Worm (Caenorhabditis elegans) whole organism, L4 larva: ENCODE data around the gene ZK488.6.

Experiments
- F26F4.8 ChIP-seq: fragments of 200-800 bp; sonication (Bioruptor generic); conservative IDR thresholded peaks from 2 replicates; pipeline ENCODE4 v1.3.6; 2022; ENCODE audit warnings: missing genetic modification characterization, missing compliant biosample characterization
- F37D6.2 ChIP-seq: sonication (generic microtip); optimal IDR thresholded peaks from 2 replicates; lab custom pipeline; 2016; ENCODE audit warnings: mild to moderate bottlenecking, missing genetic modification characterization, missing compliant biosample characterization
- F44E2.7 ChIP-seq: fragments of 200-800 bp; sonication (Bioruptor generic); IDR thresholded peaks from 2 replicates; pipeline ENCODE4 v2.1.2; 2022; ENCODE audit warnings: missing genetic modification characterization, missing compliant biosample characterization
- R02D3.7 ChIP-seq: fragments of 150-350 bp; sonication (generic microtip); optimal IDR thresholded peaks from 3 replicates; lab custom pipeline; 2014; ENCODE audit warnings: missing biosample characterization, missing genetic modification characterization
- T20F7.1 ChIP-seq: fragments of 200-800 bp; sonication (Bioruptor generic); optimal IDR thresholded peaks from 2 replicates; lab custom pipeline; 2018; ENCODE audit warnings: mild to moderate bottlenecking, missing genetic modification characterization, missing compliant biosample characterization
- Y105C5A.15 ChIP-seq: fragments of 200-800 bp; sonication (Bioruptor generic); IDR thresholded peaks from 2 replicates; pipeline ENCODE4 v1.3.6; 2022; ENCODE audit warnings: missing genetic modification characterization, missing compliant biosample characterization
- Y48G9A.11 ChIP-seq: fragments of 200-800 bp; sonication (Bioruptor generic); IDR thresholded peaks from 2 replicates; pipeline ENCODE4 v1.3.6; 2022; ENCODE audit warnings: missing genetic modification reagents, missing genetic modification characterization, missing compliant biosample characterization
- Y5F2A.4 ChIP-seq: fragments of 200-800 bp; sonication (Bioruptor generic); optimal IDR thresholded peaks from 2 replicates; lab custom pipeline; 2018; ENCODE audit warnings: mild to moderate bottlenecking, missing genetic modification characterization, missing compliant biosample characterization
- Y75B8A.6 ChIP-seq: fragments of 200-800 bp; sonication (Bioruptor generic); IDR thresholded peaks from 2 replicates; pipeline ENCODE4 v1.3.6; 2022; ENCODE audit warnings: missing genetic modification reagents, missing genetic modification characterization, missing compliant biosample characterization
- arid-1 ChIP-seq: fragments of 200-800 bp; sonication (Bioruptor generic); conservative IDR thresholded peaks from 2 replicates; pipeline ENCODE4 v1.3.6; 2022; ENCODE audit warnings: missing genetic modification reagents, missing genetic modification characterization, missing compliant biosample characterization
- ceh-20 ChIP-seq: fragments of 200-800 bp; sonication (Bioruptor generic); IDR thresholded peaks from 2 replicates; pipeline ENCODE4 v1.3.6; 2022; ENCODE audit warnings: missing genetic modification reagents, missing genetic modification characterization, missing compliant biosample characterization
- ceh-28 ChIP-seq: fragments of 150-350 bp; optimal IDR thresholded peaks from 2 replicates; lab custom pipeline; 2014; ENCODE audit warnings: missing biosample characterization, missing genetic modification reagents, missing genetic modification characterization
- ceh-32 ChIP-seq: sonication (generic microtip); optimal IDR thresholded peaks from 2 replicates; lab custom pipeline; 2016; ENCODE audit warnings: mild to moderate bottlenecking, missing genetic modification characterization, missing compliant biosample characterization; ENCODE audit not compliant: poor library complexity
- ceh-82 ChIP-seq: sonication (generic microtip); optimal IDR thresholded peaks from 2 replicates; lab custom pipeline; 2017; ENCODE audit warnings: missing biosample characterization, missing genetic modification characterization
- daf-16 ChIP-seq, 3 experiments: sonication (generic microtip); optimal IDR thresholded peaks; 2 replicates each; lab custom pipeline; 2016 to 2017; ENCODE audit warnings: missing genetic modification characterization in 3 of 3, missing genetic modification reagents in 3 of 3, mild to moderate bottlenecking in 2 of 3, missing compliant biosample characterization in 2 of 3, missing biosample characterization in 1 of 3, moderate library complexity in 1 of 3
- daf-8 ChIP-seq: fragments of 200-800 bp; sonication (Bioruptor generic); IDR thresholded peaks from 2 replicates; pipeline ENCODE4 v1.3.6; 2022; ENCODE audit warnings: missing genetic modification characterization, missing compliant biosample characterization
- dmd-6 ChIP-seq: fragments of 200-800 bp; sonication (Bioruptor generic); IDR thresholded peaks from 2 replicates; pipeline ENCODE4 v1.3.6; 2022; ENCODE audit warnings: missing genetic modification reagents, missing genetic modification characterization, missing compliant biosample characterization
- dmd-8 ChIP-seq: fragments of 200-800 bp; sonication (Bioruptor generic); IDR thresholded peaks from 2 replicates; pipeline ENCODE4 v1.3.6; 2022; ENCODE audit warnings: missing genetic modification characterization, missing compliant biosample characterization
- dmd-9 ChIP-seq: fragments of 200-800 bp; sonication (Bioruptor generic); IDR thresholded peaks from 2 replicates; pipeline ENCODE4 v1.3.6; 2022; ENCODE audit warnings: missing genetic modification reagents, missing genetic modification characterization, missing compliant biosample characterization
- duxl-1 ChIP-seq: sonication (generic microtip); optimal IDR thresholded peaks from 2 replicates; lab custom pipeline; 2016; ENCODE audit warnings: mild to moderate bottlenecking, missing genetic modification characterization, moderate library complexity, missing compliant biosample characterization; ENCODE audit not compliant: poor library complexity
- egl-43 ChIP-seq: fragments of 200-800 bp; sonication (Bioruptor generic); IDR thresholded peaks from 2 replicates; pipeline ENCODE4 v1.3.6; 2022; ENCODE audit warnings: missing genetic modification reagents, missing genetic modification characterization, missing compliant biosample characterization
- fkh-10 ChIP-seq: fragments of 150-350 bp; optimal IDR thresholded peaks from 2 replicates; lab custom pipeline; 2014; ENCODE audit warnings: missing biosample characterization, missing genetic modification reagents, missing genetic modification characterization
- hif-1 ChIP-seq, 2 experiments: sonication (generic microtip); optimal IDR thresholded peaks; 2 replicates each; lab custom pipeline; 2016 to 2017; ENCODE audit warnings: missing compliant biosample characterization in 2 of 2, missing genetic modification characterization in 2 of 2, missing genetic modification reagents in 2 of 2, missing genotype in 2 of 2, mild to moderate bottlenecking in 1 of 2
- lin-13 ChIP-seq: fragments of 150-350 bp; optimal IDR thresholded peaks from 2 replicates; lab custom pipeline; 2014; ENCODE audit warnings: missing biosample characterization, missing genetic modification reagents, missing genetic modification characterization
- lin-38 ChIP-seq: fragments of 200-800 bp; sonication (Bioruptor generic); IDR thresholded peaks from 2 replicates; pipeline ENCODE4 v1.3.6; 2022; ENCODE audit warnings: missing genetic modification reagents, missing genetic modification characterization, missing compliant biosample characterization
- mdl-1 ChIP-seq, 2 experiments: fragments of 150-350 bp in 1 of 2; sonication (generic microtip) in 1 of 2; optimal IDR thresholded peaks; 2 replicates each; lab custom pipeline; 2014 to 2017; ENCODE audit warnings: missing biosample characterization in 2 of 2, missing genetic modification characterization in 2 of 2
- mdt-29 ChIP-seq: fragments of 200-800 bp; sonication (Bioruptor generic); IDR thresholded peaks from 2 replicates; pipeline ENCODE4 v1.3.6; 2022; ENCODE audit warnings: missing genetic modification reagents, missing genetic modification characterization, missing compliant biosample characterization
- nhr-102 ChIP-seq: sonication (generic microtip); optimal IDR thresholded peaks from 2 replicates; lab custom pipeline; 2016; ENCODE audit warnings: mild to moderate bottlenecking, missing genetic modification characterization, moderate library complexity, missing compliant biosample characterization
- nhr-111 ChIP-seq: fragments of 200-800 bp; sonication (Bioruptor generic); optimal IDR thresholded peaks from 2 replicates; lab custom pipeline; 2018; ENCODE audit warnings: mild to moderate bottlenecking, missing genetic modification characterization, missing compliant biosample characterization
- nhr-237 ChIP-seq: sonication (generic microtip); optimal IDR thresholded peaks from 2 replicates; lab custom pipeline; 2017; ENCODE audit warnings: missing biosample characterization, missing genetic modification characterization
- nhr-6 ChIP-seq: fragments of 150-350 bp; optimal IDR thresholded peaks from 2 replicates; lab custom pipeline; 2014; ENCODE audit warnings: missing biosample characterization, missing genetic modification characterization
- pha-4 ChIP-seq, 2 experiments: fragments of 150-350 bp in 1 of 2; fragments of 200-800 bp in 1 of 2; sonication (Bioruptor generic) in 1 of 2; IDR thresholded peaks in 1 of 2; optimal IDR thresholded peaks in 1 of 2; 2 replicates each; pipeline versions ENCODE4 v1.3.6 to Lab custom; 2014 to 2022; ENCODE audit warnings: missing genetic modification characterization in 2 of 2, missing genetic modification reagents in 2 of 2, missing biosample characterization in 1 of 2, missing compliant biosample characterization in 1 of 2
- pqm-1 ChIP-seq: sonication (generic microtip); optimal IDR thresholded peaks from 2 replicates; lab custom pipeline; 2017; ENCODE audit warnings: missing biosample characterization, missing genetic modification characterization
- sdz-12 ChIP-seq: fragments of 200-800 bp; sonication (Bioruptor generic); optimal IDR thresholded peaks from 2 replicates; lab custom pipeline; 2018; ENCODE audit warnings: mild to moderate bottlenecking, missing genetic modification characterization, missing compliant biosample characterization
- set-16 ChIP-seq: fragments of 200-800 bp; sonication (Bioruptor generic); IDR thresholded peaks from 2 replicates; pipeline ENCODE4 v1.3.6; 2022; ENCODE audit warnings: missing genetic modification reagents, missing genetic modification characterization, missing compliant biosample characterization
- skn-1 ChIP-seq: fragments of 150-350 bp; optimal IDR thresholded peaks from 2 replicates; lab custom pipeline; 2014; ENCODE audit warnings: missing biosample characterization, missing genetic modification characterization
- spr-3 ChIP-seq: fragments of 200-800 bp; sonication (Bioruptor generic); optimal IDR thresholded peaks from 2 replicates; lab custom pipeline; 2018; ENCODE audit warnings: mild to moderate bottlenecking, missing genetic modification characterization, missing compliant biosample characterization
- unc-39 ChIP-seq: sonication (generic microtip); optimal IDR thresholded peaks from 2 replicates; lab custom pipeline; 2017; ENCODE audit warnings: missing biosample characterization, missing genetic modification characterization
- zfp-2 ChIP-seq: sonication (generic microtip); optimal IDR thresholded peaks from 2 replicates; lab custom pipeline; 2016; ENCODE audit warnings: mild to moderate bottlenecking, missing genetic modification characterization, missing compliant biosample characterization
- ztf-11 ChIP-seq: fragments of 150-350 bp; optimal IDR thresholded peaks from 2 replicates; lab custom pipeline; 2014; ENCODE audit warnings: missing biosample characterization, missing genetic modification characterization
- ztf-7 ChIP-seq: fragments of 150-350 bp; optimal IDR thresholded peaks from 2 replicates; lab custom pipeline; 2014; ENCODE audit warnings: missing biosample characterization, missing genetic modification characterization

ZK488.6 gene

ce11 chrV:568105-568504 is 22.2 kb upstream of the ZK488.6 start, which contains the start of gene sri-72:
Gene sri-72, minus strand, starts transcription at chrV:568205.
- TF ChIP-seq F37D6.2 (tag; lab: Kevin White, UChicago) (no peak), hif-1 (tag; optimal IDR thresholded peaks at IDR 0.05; lab: Kevin White, UChicago) (no peak), lin-13 (no peak), egl-43 (GFP tag; lab: Robert Waterston, UW) (no peak), mdl-1 (tag; optimal IDR thresholded peaks at IDR 0.05; lab: Kevin White, UChicago) (no peak), T20F7.1 (GFP tag; lab: Kevin White, UChicago) (no peak), nhr-111 (no peak), pha-4 (GFP tag; IDR thresholded peaks at IDR 0.05; lab: Robert Waterston, UW) (no peak), pha-4 (tag; optimal IDR thresholded peaks at IDR 0.05; lab: Kevin White, UChicago) (no peak), nhr-6 (tag; lab: Kevin White, UChicago) (no peak), pqm-1 (tag; lab: Kevin White, UChicago) (no peak), Y75B8A.6 (GFP tag; lab: Robert Waterston, UW) (no peak), ceh-28 (no peak), F26F4.8 (GFP tag; lab: Robert Waterston, UW) (no peak), R02D3.7 (tag; lab: Kevin White, UChicago) (no peak), nhr-237 (tag; lab: Kevin White, UChicago) (no peak)

- TF ChIP-seq ceh-32 (tag; lab: Kevin White, UChicago) (no peak), F37D6.2 (tag; lab: Kevin White, UChicago) (no peak), sdz-12 (no peak), fkh-10 (GFP tag; lab: Kevin White, UChicago) (no peak), daf-8 (GFP tag; lab: Robert Waterston, UW) (no peak), dmd-9 (no peak), zfp-2 (tag; lab: Kevin White, UChicago) (no peak), ceh-20 (GFP tag; lab: Robert Waterston, UW) (no peak), mdt-29 (GFP tag; lab: Robert Waterston, UW) (no peak), ztf-11 (no peak), duxl-1 (tag; lab: Kevin White, UChicago) (no peak), daf-16 (GFP tag; optimal IDR thresholded peaks at IDR 0.05; lab: Kevin White, UChicago) (no peak), daf-16 (tag; optimal IDR thresholded peaks at IDR 0.05; lab: Kevin White, UChicago) (no peak), unc-39 (tag; lab: Kevin White, UChicago) (no peak), F26F4.8 (GFP tag; lab: Robert Waterston, UW) (no peak)
Measured at ce11 chrV:574639-575038, 15.6 kb upstream of the ZK488.6 start, which contains the start of gene C14C6.13. Gene C14C6.13, minus strand, starts transcription at chrV:574739.

ce11 chrV:576070-576469 is 14.2 kb upstream of the ZK488.6 start, which contains the start of gene K06H6.5:
Gene K06H6.5, plus strand, starts transcription at chrV:576370.
- TF ChIP-seq ceh-82 (tag; lab: Kevin White, UChicago) (no peak), R02D3.7 (tag; lab: Kevin White, UChicago) (no peak), dmd-8 (no peak), dmd-6 (GFP tag; lab: Robert Waterston, UW) (no peak), lin-38 (no peak), nhr-102 (tag; lab: Kevin White, UChicago) (no peak), ceh-28 (no peak), skn-1 (tag; lab: Kevin White, UChicago) (no peak), arid-1 (GFP tag; lab: Robert Waterston, UW) (no peak), Y48G9A.11 (no peak), lin-13 (no peak), Y5F2A.4 (GFP tag; lab: Kevin White, UChicago) (no peak), F44E2.7 (no peak), set-16 (GFP tag; lab: Robert Waterston, UW) (no peak), spr-3 (no peak), sdz-12 (no peak), Y105C5A.15 (no peak), daf-16 (GFP tag; optimal IDR thresholded peaks at IDR 0.05; lab: Kevin White, UChicago) (no peak), daf-16 (tag; optimal IDR thresholded peaks at IDR 0.05; lab: Kevin White, UChicago) (no peak), ztf-7 (no peak)
